Fruit fly (Drosophila melanogaster) whole organism, embryonic: ENCODE results near the gene CG5969.

Experiments used
- Asciz ChIP-seq: fragments of 200-800 bp; sonication (Bioruptor generic); optimal IDR thresholded peaks from 2 replicates; lab custom pipeline; 2017; ENCODE audit warnings: missing biosample characterization, mild to moderate bottlenecking, missing genetic modification characterization, missing genetic modification reagents
- Bteb2 ChIP-seq: fragments of 200-800 bp; sonication (Bioruptor generic); optimal IDR thresholded peaks from 2 replicates; lab custom pipeline; 2016; ENCODE audit warnings: missing biosample characterization, missing genetic modification characterization
- CG10147 ChIP-seq: fragments of 200-800 bp; sonication (Bioruptor generic); optimal IDR thresholded peaks from 2 replicates; lab custom pipeline; 2019; ENCODE audit warnings: missing biosample characterization, mild to moderate bottlenecking, missing genetic modification characterization, moderate library complexity
- CG10267 ChIP-seq: fragments of 200-800 bp; sonication (Bioruptor generic); optimal IDR thresholded peaks from 2 replicates; lab custom pipeline; 2018; ENCODE audit warnings: missing biosample characterization, mild to moderate bottlenecking, missing genetic modification characterization, moderate library complexity
- CG11398 ChIP-seq: fragments of 200-800 bp; sonication (Bioruptor generic); optimal IDR thresholded peaks from 2 replicates; lab custom pipeline; 2016; ENCODE audit warnings: missing biosample characterization, missing genetic modification characterization
- CG12071 ChIP-seq: fragments of 200-800 bp; sonication (Bioruptor generic); optimal IDR thresholded peaks from 3 replicates; lab custom pipeline; 2018; ENCODE audit warnings: missing biosample characterization, mild to moderate bottlenecking, missing genetic modification characterization
- CG12744 ChIP-seq: fragments of 200-800 bp; sonication (Bioruptor generic); optimal IDR thresholded peaks from 2 replicates; lab custom pipeline; 2016; ENCODE audit warnings: missing biosample characterization, missing genetic modification characterization
- CG13287 ChIP-seq: fragments of 200-800 bp; sonication (Bioruptor generic); IDR thresholded peaks from 2 replicates; pipeline ENCODE4 v1.3.6; 2022; ENCODE audit warnings: missing biosample characterization, missing genetic modification characterization; ENCODE audit not compliant: partially characterized antibody
- CG14014 ChIP-seq: fragments of 200-800 bp; sonication (Bioruptor generic); IDR thresholded peaks from 2 replicates; pipeline ENCODE4 v1.3.6; 2022; ENCODE audit warnings: missing biosample characterization, missing genetic modification characterization
- CG14710 ChIP-seq: fragments of 200-800 bp; sonication (Bioruptor generic); optimal IDR thresholded peaks from 3 replicates; lab custom pipeline; 2019; ENCODE audit warnings: missing biosample characterization, mild to moderate bottlenecking, missing genetic modification characterization, moderate library complexity
- CG15011 ChIP-seq: fragments of 200-800 bp; sonication (Bioruptor generic); optimal IDR thresholded peaks from 3 replicates; lab custom pipeline; 2018; ENCODE audit warnings: missing biosample characterization, mild to moderate bottlenecking, missing genetic modification characterization
- CG15269 ChIP-seq: fragments of 200-800 bp; sonication (Bioruptor generic); optimal IDR thresholded peaks from 2 replicates; lab custom pipeline; 2018; ENCODE audit warnings: missing biosample characterization, mild to moderate bottlenecking, missing genetic modification characterization, moderate library complexity
- CG15696 ChIP-seq: fragments of 200-800 bp; sonication (Bioruptor generic); optimal IDR thresholded peaks from 2 replicates; lab custom pipeline; 2019; ENCODE audit warnings: missing biosample characterization, mild to moderate bottlenecking, missing genetic modification characterization, moderate library complexity
- CG17186 ChIP-seq: fragments of 200-800 bp; sonication (Bioruptor generic); optimal IDR thresholded peaks from 3 replicates; lab custom pipeline; 2017; ENCODE audit warnings: missing biosample characterization, missing genetic modification reagents, missing genetic modification characterization
- CG17385 ChIP-seq: fragments of 200-800 bp; sonication (Bioruptor generic); optimal IDR thresholded peaks from 3 replicates; lab custom pipeline; 2018; ENCODE audit warnings: missing biosample characterization, mild to moderate bottlenecking, missing genetic modification characterization
- CG18011 ChIP-seq: fragments of 200-800 bp; sonication (Bioruptor generic); optimal IDR thresholded peaks from 2 replicates; lab custom pipeline; 2017; ENCODE audit warnings: missing biosample characterization, missing genetic modification characterization, mild to moderate bottlenecking, moderate library complexity, missing genotype
- CG18619 ChIP-seq: fragments of 200-800 bp; sonication (Bioruptor generic); optimal IDR thresholded peaks from 3 replicates; lab custom pipeline; 2017; ENCODE audit warnings: missing biosample characterization, mild to moderate bottlenecking, missing genetic modification characterization
- CG2116 ChIP-seq: fragments of 200-800 bp; sonication (Bioruptor generic); optimal IDR thresholded peaks from 3 replicates; lab custom pipeline; 2018; ENCODE audit warnings: missing biosample characterization, mild to moderate bottlenecking, missing genetic modification characterization
- CG30431 ChIP-seq: fragments of 200-800 bp; sonication (Bioruptor generic); optimal IDR thresholded peaks from 2 replicates; lab custom pipeline; 2017; ENCODE audit warnings: missing biosample characterization, missing genetic modification characterization
- CG4820 ChIP-seq: fragments of 200-800 bp; sonication (Bioruptor generic); optimal IDR thresholded peaks from 3 replicates; lab custom pipeline; 2016; ENCODE audit warnings: missing biosample characterization, missing genetic modification characterization
- CG6854 ChIP-seq: fragments of 200-800 bp; sonication (Bioruptor generic); optimal IDR thresholded peaks from 3 replicates; lab custom pipeline; 2017; ENCODE audit warnings: missing biosample characterization, mild to moderate bottlenecking, missing genetic modification characterization
- CG9609 ChIP-seq: fragments of 200-800 bp; sonication (Bioruptor generic); optimal IDR thresholded peaks from 3 replicates; lab custom pipeline; 2016; ENCODE audit warnings: missing biosample characterization, missing genetic modification characterization
- CoRest ChIP-seq: fragments of 200-800 bp; sonication (Bioruptor generic); optimal IDR thresholded peaks from 3 replicates; lab custom pipeline; 2018; ENCODE audit warnings: missing biosample characterization, mild to moderate bottlenecking, missing genetic modification characterization, moderate library complexity
- D19B ChIP-seq: fragments of 200-800 bp; sonication (Bioruptor generic); optimal IDR thresholded peaks from 2 replicates; lab custom pipeline; 2017; ENCODE audit warnings: missing biosample characterization, mild to moderate bottlenecking, missing genetic modification characterization
- E2f2 ChIP-seq: fragments of 200-800 bp; sonication (Bioruptor generic); IDR thresholded peaks from 2 replicates; pipeline ENCODE4 v1.3.6; 2022; ENCODE audit warnings: missing biosample characterization, missing genetic modification characterization
- Gsc ChIP-seq: fragments of 200-800 bp; sonication (Bioruptor generic); IDR thresholded peaks from 2 replicates; pipeline ENCODE4 v1.3.6; 2022; ENCODE audit warnings: missing biosample characterization, missing genetic modification characterization
- HHEX ChIP-seq: fragments of 200-800 bp; sonication (Bioruptor generic); optimal IDR thresholded peaks from 3 replicates; lab custom pipeline; 2017; ENCODE audit warnings: missing biosample characterization, mild to moderate bottlenecking, missing genetic modification characterization, missing genetic modification reagents
- HLH3B ChIP-seq: fragments of 200-800 bp; sonication (Bioruptor generic); IDR thresholded peaks from 2 replicates; pipeline ENCODE4 v1.3.6; 2022; ENCODE audit warnings: missing biosample characterization, missing genetic modification characterization
- Hand ChIP-seq: fragments of 200-800 bp; sonication (Bioruptor generic); optimal IDR thresholded peaks from 2 replicates; lab custom pipeline; 2017; ENCODE audit warnings: mild to moderate bottlenecking, missing biosample characterization, missing genetic modification reagents, missing genetic modification characterization
- Scr ChIP-seq: fragments of 200-800 bp; sonication (Bioruptor generic); IDR thresholded peaks from 2 replicates; pipeline ENCODE4 v1.3.6; 2022; ENCODE audit warnings: missing biosample characterization, missing genetic modification characterization; ENCODE audit not compliant: partially characterized antibody
- btn ChIP-seq: fragments of 200-800 bp; sonication (Bioruptor generic); optimal IDR thresholded peaks from 2 replicates; lab custom pipeline; 2016; ENCODE audit warnings: missing biosample characterization, missing genetic modification characterization
- crp ChIP-seq, 2 experiments: fragments of 200-800 bp; sonication (Bioruptor generic); optimal IDR thresholded peaks; 2 replicates in 1 of 2; 3 replicates in 1 of 2; lab custom pipeline; 2017; ENCODE audit warnings: missing biosample characterization in 2 of 2, missing genetic modification characterization in 2 of 2, mild to moderate bottlenecking in 1 of 2, moderate library complexity in 1 of 2
- ems ChIP-seq: fragments of 200-800 bp; sonication (Bioruptor generic); optimal IDR thresholded peaks from 3 replicates; lab custom pipeline; 2016; ENCODE audit warnings: missing biosample characterization, missing genetic modification characterization
- exex ChIP-seq: fragments of 200-800 bp; sonication (Bioruptor generic); optimal IDR thresholded peaks from 4 replicates; lab custom pipeline; 2018; ENCODE audit warnings: missing biosample characterization, mild to moderate bottlenecking, missing genetic modification characterization, moderate library complexity
- fru ChIP-seq: fragments of >200 bp; optimal IDR thresholded peaks from 2 replicates; lab custom pipeline; 2017
- gsb ChIP-seq: fragments of 200-800 bp; sonication (Bioruptor generic); IDR thresholded peaks from 2 replicates; pipeline ENCODE4 v1.3.6; 2022; ENCODE audit warnings: missing biosample characterization, missing genetic modification characterization
- gt ChIP-seq: fragments of 200-800 bp; sonication (Bioruptor generic); IDR thresholded peaks from 2 replicates; pipeline ENCODE4 v1.3.6; 2022; ENCODE audit warnings: missing biosample characterization, missing genetic modification characterization
- jigr1 ChIP-seq: fragments of 200-800 bp; sonication (Bioruptor generic); IDR thresholded peaks from 3 replicates; pipeline ENCODE4 v1.3.6; 2022; ENCODE audit warnings: missing biosample characterization, missing genetic modification characterization
- knrl ChIP-seq: fragments of 200-800 bp; sonication (Bioruptor generic); IDR thresholded peaks from 3 replicates; pipeline ENCODE4 v1.3.6; 2022; ENCODE audit warnings: missing biosample characterization, missing genetic modification characterization; ENCODE audit not compliant: partially characterized antibody
- nau ChIP-seq: fragments of 200-800 bp; sonication (Bioruptor generic); optimal IDR thresholded peaks from 3 replicates; lab custom pipeline; 2017; ENCODE audit warnings: missing biosample characterization, mild to moderate bottlenecking, missing genetic modification characterization, missing genetic modification reagents
- pnt ChIP-seq: fragments of 200-800 bp; sonication (Bioruptor generic); optimal IDR thresholded peaks from 3 replicates; lab custom pipeline; 2016; ENCODE audit warnings: missing biosample characterization, missing genetic modification characterization
- psq ChIP-seq: fragments of 200-800 bp; sonication (Bioruptor generic); optimal IDR thresholded peaks from 2 replicates; lab custom pipeline; 2017; ENCODE audit warnings: missing biosample characterization, missing genetic modification characterization
- sd ChIP-seq: fragments of 200-800 bp; sonication (Bioruptor generic); optimal IDR thresholded peaks from 3 replicates; lab custom pipeline; 2018; ENCODE audit warnings: missing biosample characterization, mild to moderate bottlenecking, missing genetic modification characterization, moderate library complexity
- sna ChIP-seq: fragments of 200-800 bp; sonication (Bioruptor generic); IDR thresholded peaks from 2 replicates; pipeline ENCODE4 v1.3.6; 2022; ENCODE audit warnings: missing biosample characterization, missing genetic modification characterization; ENCODE audit not compliant: partially characterized antibody
- stc ChIP-seq: fragments of 200-800 bp; sonication (Bioruptor generic); IDR thresholded peaks from 2 replicates; pipeline ENCODE4 v1.3.6; 2022; ENCODE audit warnings: missing biosample characterization, missing genetic modification characterization
- tll ChIP-seq, 2 experiments: fragments of 200-800 bp in 1 of 2; fragments of >200 bp in 1 of 2; sonication (Bioruptor generic) in 1 of 2; optimal IDR thresholded peaks; 2 replicates each; lab custom pipeline; 2017 to 2019; ENCODE audit warnings: missing biosample characterization in 2 of 2, missing genetic modification characterization in 2 of 2, mild to moderate bottlenecking in 1 of 2, moderate library complexity in 1 of 2
- ttk ChIP-seq: fragments of 200-800 bp; sonication (Bioruptor generic); IDR thresholded peaks from 2 replicates; pipeline ENCODE4 v2.1.2; 2022; ENCODE audit warnings: missing biosample characterization, missing genetic modification characterization
- wek ChIP-seq: fragments of 200-800 bp; sonication (Bioruptor generic); optimal IDR thresholded peaks from 3 replicates; lab custom pipeline; 2018; ENCODE audit warnings: missing biosample characterization, mild to moderate bottlenecking, missing genetic modification characterization, moderate library complexity
- zen ChIP-seq: fragments of 200-800 bp; sonication (Bioruptor generic); optimal IDR thresholded peaks from 3 replicates; lab custom pipeline; 2018; ENCODE audit warnings: missing biosample characterization, mild to moderate bottlenecking, missing genetic modification characterization, moderate library complexity

The CG5969 gene

DNA sequence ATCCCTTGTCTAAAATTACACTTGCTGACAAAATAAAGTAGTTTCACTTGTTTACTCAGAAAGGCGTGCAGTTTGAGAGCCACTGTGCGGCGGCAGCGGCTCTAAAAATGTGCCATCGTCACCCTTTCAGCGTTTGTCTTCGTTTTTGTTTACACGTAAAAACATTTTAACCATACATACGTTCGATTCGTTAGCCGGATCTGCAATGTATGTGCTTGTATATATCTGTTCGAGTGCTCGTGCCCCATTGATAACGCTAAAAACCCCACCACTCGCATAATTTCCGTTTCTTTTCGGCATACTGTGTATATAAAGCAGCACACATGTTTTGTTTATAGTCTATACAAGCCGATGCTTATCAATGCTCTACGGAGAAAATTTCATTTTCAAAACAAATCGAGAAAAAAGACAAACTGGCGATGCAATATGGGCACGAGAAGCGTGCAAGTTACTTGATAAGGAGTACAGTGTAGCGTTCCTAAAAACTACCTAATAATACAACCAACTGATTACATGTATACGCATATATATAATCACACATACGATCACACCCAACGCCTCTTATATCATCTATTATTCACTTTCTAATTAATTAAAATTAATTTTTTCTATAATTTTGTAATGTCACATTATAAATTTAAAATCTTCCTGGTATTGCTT is 43.1 kb downstream of the CG5969 start (continued):
- no peak; the same call in 1 of the 2 replicates for TF ChIP-seq E2f2 (GFP tag; lab: Robert Waterston, UW)
- no peak for TF ChIP-seq CG18619 (GFP tag; lab: Kevin White, UChicago)
- peak; percentile 43; the same call in 1 of the 2 replicates for TF ChIP-seq CG14014 (GFP tag; lab: Robert Waterston, UW)
- no peak for TF ChIP-seq sna
- TF ChIP-seq ttk (GFP tag; lab: Robert Waterston, UW), result peak; percentile 45; the same call in 1 of the 2 replicates
- no peak for TF ChIP-seq CG4820 (GFP tag; lab: Kevin White, UChicago)
- no peak for TF ChIP-seq fru
- no peak for TF ChIP-seq CG30431 (GFP tag; lab: Kevin White, UChicago)
- TF ChIP-seq CG15011 (GFP tag; lab: Kevin White, UChicago), result peak; percentile 35
- peak; percentile 7 for TF ChIP-seq CG2116
- TF ChIP-seq gt (GFP tag; lab: Robert Waterston, UW), result no peak
- TF ChIP-seq CG12071, result peak; percentile 41
- TF ChIP-seq CG9609, result no peak
- TF ChIP-seq D19B, result no peak
- no peak for TF ChIP-seq Gsc (GFP tag; lab: Robert Waterston, UW)
- TF ChIP-seq CG14710 (tag; lab: Kevin White, UChicago), result peak; percentile 41
- TF ChIP-seq psq (GFP tag; lab: Kevin White, UChicago), result no peak
- no peak for TF ChIP-seq jigr1 (GFP tag; lab: Robert Waterston, UW)
- no peak for TF ChIP-seq nau (GFP tag; lab: Kevin White, UChicago)
- no peak for TF ChIP-seq pnt
- TF ChIP-seq zen (tag; lab: Kevin White, UChicago), result no peak
- no peak for TF ChIP-seq gsb (GFP tag; lab: Robert Waterston, UW)
- TF ChIP-seq stc (GFP tag; lab: Robert Waterston, UW), result peak; percentile 13; the same call in 1 of the 2 replicates
- peak; percentile 44 for TF ChIP-seq Hand
- peak; percentile 29 for TF ChIP-seq exex (tag; lab: Kevin White, UChicago)
- TF ChIP-seq CG17385 (GFP tag; lab: Kevin White, UChicago), result peak; percentile 33
- TF ChIP-seq Scr (GFP tag; lab: Robert Waterston, UW), result 0 out of 2 replicates have a peak, but pooled peaks have one; percentile 9
- no peak for TF ChIP-seq CG18011 (GFP tag; lab: Kevin White, UChicago)
- TF ChIP-seq CG13287, result peak; percentile 8; the same call in 1 of the 2 replicates
- no peak for TF ChIP-seq CG10147 (GFP tag; lab: Kevin White, UChicago)
- TF ChIP-seq CG15269 (tag; lab: Kevin White, UChicago), result peak; percentile 68
- peak; percentile 36; the same call in 1 of the 2 replicates for TF ChIP-seq HLH3B
- TF ChIP-seq CG10267 (tag; lab: Kevin White, UChicago), result peak; percentile 56
- TF ChIP-seq CG15696, result peak; percentile 61
- no peak for TF ChIP-seq HHEX
- no peak for TF ChIP-seq crp (GFP tag; optimal IDR thresholded peaks at IDR 0.05; lab: Kevin White, UChicago)
- TF ChIP-seq tll (GFP tag; optimal IDR thresholded peaks at IDR 0.05; lab: Kevin White, UChicago), result no peak
- no peak for TF ChIP-seq Bteb2 (GFP tag; lab: Kevin White, UChicago)
- no peak for TF ChIP-seq CG17186 (GFP tag; lab: Kevin White, UChicago)
- TF ChIP-seq CoRest, result peak; percentile 52
- peak; percentile 31 for TF ChIP-seq sd (tag; lab: Kevin White, UChicago)
- TF ChIP-seq knrl (GFP tag; lab: Robert Waterston, UW), result peak; percentile 31; the same call in 1 of the 3 replicates
- TF ChIP-seq ems (GFP tag; lab: Kevin White, UChicago), result no peak
- no peak for TF ChIP-seq Asciz (GFP tag; lab: Kevin White, UChicago)
- TF ChIP-seq CG6854 (GFP tag; lab: Kevin White, UChicago), result peak; percentile 52
- no peak for TF ChIP-seq wek
- no peak for TF ChIP-seq btn (GFP tag; lab: Kevin White, UChicago)
- TF ChIP-seq CG11398, result no peak
- TF ChIP-seq CG12744 (GFP tag; lab: Kevin White, UChicago), result no peak
